Worm (Caenorhabditis elegans) whole organism, young adult: ENCODE measurements around the gene str-19.

Source experiments
- ama-1 ChIP-seq, 3 experiments: fragments of 150-350 bp in 1 of 3; sonication (generic microtip) in 2 of 3; optimal IDR thresholded peaks; 2 replicates each; lab custom pipeline; 2014 to 2018; ENCODE audit warnings: missing biosample characterization in 2 of 3, missing genetic modification characterization in 2 of 3, missing genetic modification reagents in 2 of 3
- attf-6 ChIP-seq: fragments of 200-800 bp; sonication (Bioruptor generic); IDR thresholded peaks from 2 replicates; pipeline ENCODE4 v1.3.6; 2022; ENCODE audit warnings: missing genetic modification reagents, missing genetic modification characterization, missing compliant biosample characterization
- bed-1 ChIP-seq: fragments of 200-800 bp; sonication (Bioruptor generic); IDR thresholded peaks from 2 replicates; pipeline ENCODE4 v1.3.6; 2022; ENCODE audit warnings: missing genetic modification reagents, missing genetic modification characterization, missing compliant biosample characterization
- ceh-100 ChIP-seq: fragments of 200-800 bp; sonication (Bioruptor generic); IDR thresholded peaks from 2 replicates; pipeline ENCODE4 v1.3.6; 2022; ENCODE audit warnings: missing genetic modification reagents, missing genetic modification characterization, missing compliant biosample characterization
- lin-26 ChIP-seq: fragments of 200-800 bp; sonication (Bioruptor generic); IDR thresholded peaks from 2 replicates; pipeline ENCODE4 v1.3.6; 2022; ENCODE audit warnings: missing genetic modification reagents, missing genetic modification characterization, missing compliant biosample characterization
- nfya-1 ChIP-seq: sonication (generic microtip); optimal IDR thresholded peaks from 2 replicates; lab custom pipeline; 2017; ENCODE audit warnings: antibody characterized with exemption, missing compliant biosample characterization, missing genetic modification characterization, borderline replicate concordance; ENCODE audit not compliant: insufficient read depth
- nfyb-1 ChIP-seq: fragments of 200-800 bp; sonication (Bioruptor generic); IDR thresholded peaks from 2 replicates; pipeline ENCODE4 v1.3.6; 2022; ENCODE audit warnings: missing genetic modification reagents, missing genetic modification characterization, missing compliant biosample characterization
- pbrm-1 ChIP-seq: fragments of 200-800 bp; sonication (Bioruptor generic); IDR thresholded peaks from 2 replicates; pipeline ENCODE4 v1.3.6; 2022; ENCODE audit warnings: missing genetic modification reagents, missing genetic modification characterization, missing compliant biosample characterization
- rec-8 ChIP-seq, 2 experiments: sonication (generic microtip); optimal IDR thresholded peaks; 2 replicates each; lab custom pipeline; 2016; ENCODE audit warnings: mild to moderate bottlenecking in 2 of 2, missing genetic modification characterization in 2 of 2, missing genetic modification reagents in 2 of 2, missing genotype in 2 of 2, missing biosample characterization in 1 of 2, missing compliant biosample characterization in 1 of 2, moderate library complexity in 1 of 2
- repo-1 ChIP-seq: sonication (generic microtip); optimal IDR thresholded peaks from 2 replicates; lab custom pipeline; 2017; ENCODE audit warnings: mild to moderate bottlenecking, missing genetic modification characterization, missing compliant biosample characterization
- snpc-1.1 ChIP-seq: sonication (generic microtip); optimal IDR thresholded peaks from 2 replicates; lab custom pipeline; 2017; ENCODE audit warnings: missing genetic modification characterization, mild to moderate bottlenecking, missing compliant biosample characterization, antibody characterized with exemption, moderate library complexity, missing genotype, missing genetic modification reagents; ENCODE audit not compliant: insufficient read depth
- snpc-4 ChIP-seq, 5 experiments: fragments of 150-350 bp in 1 of 5; sonication (generic microtip) in 4 of 5; optimal IDR thresholded peaks; 2 replicates each; lab custom pipeline; 2014 to 2018; ENCODE audit warnings: missing genetic modification characterization in 5 of 5, missing biosample characterization in 3 of 5, antibody characterized with exemption in 2 of 5, mild to moderate bottlenecking in 2 of 5, missing compliant biosample characterization in 2 of 5, missing genotype in 2 of 5, moderate library complexity in 2 of 5, missing genetic modification reagents in 1 of 5
- ztf-26 ChIP-seq: sonication (generic microtip); optimal IDR thresholded peaks from 2 replicates; lab custom pipeline; 2017; ENCODE audit warnings: missing genetic modification characterization, missing compliant biosample characterization

DNA sequence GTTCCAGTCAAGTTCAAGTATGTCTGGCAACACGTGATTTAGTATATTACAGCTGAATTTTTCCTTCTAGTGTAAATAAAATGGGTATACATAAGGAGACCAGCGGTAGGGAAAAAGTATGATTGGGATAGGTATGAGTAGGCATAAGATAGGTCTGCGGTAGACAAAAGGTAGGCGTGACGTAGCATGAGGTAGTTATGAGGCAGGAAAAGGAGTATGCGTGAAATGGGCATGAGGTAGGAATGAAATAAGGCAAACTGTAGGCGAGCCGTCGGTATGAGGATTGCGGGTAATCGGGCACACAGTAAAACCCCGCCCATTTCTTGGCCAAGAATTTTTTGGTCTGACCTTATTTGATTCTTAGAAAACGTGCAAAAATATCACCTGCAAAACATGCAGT is 22.8 kb downstream of the str-19 start:
- no peak for TF ChIP-seq ama-1 (optimal IDR thresholded peaks at IDR 0.05; lab: Kevin White, UChicago)
- no peak for TF ChIP-seq ama-1 (GFP tag; optimal IDR thresholded peaks at IDR 0.05; lab: Kevin White, UChicago)
- no peak for TF ChIP-seq snpc-1.1 (tag; lab: Kevin White, UChicago)
- TF ChIP-seq ceh-100 = no peak
- no peak for TF ChIP-seq attf-6 (GFP tag; lab: Robert Waterston, UW)
- no peak for TF ChIP-seq ztf-26
- TF ChIP-seq repo-1 = no peak
- no peak for TF ChIP-seq lin-26 (GFP tag; lab: Robert Waterston, UW)
- no peak for TF ChIP-seq snpc-4 (GFP tag; optimal IDR thresholded peaks at IDR 0.05; lab: Kevin White, UChicago)
- TF ChIP-seq snpc-4 (tag; optimal IDR thresholded peaks at IDR 0.05; lab: Kevin White, UChicago) = no peak
- TF ChIP-seq nfya-1 = no peak
- TF ChIP-seq nfyb-1 (GFP tag; lab: Robert Waterston, UW) = no peak
- TF ChIP-seq rec-8 (tag; optimal IDR thresholded peaks at IDR 0.05; lab: Kevin White, UChicago) = no peak
- TF ChIP-seq bed-1 (GFP tag; lab: Robert Waterston, UW) = no peak
- no peak for TF ChIP-seq pbrm-1 (GFP tag; lab: Robert Waterston, UW)
